Worm (Caenorhabditis elegans) whole organism, mixed stage, embryonic: ENCODE data around the gene Y50D7A.13.

Experiments used
- ceh-43 ChIP-seq: fragments of 200-800 bp; sonication (Bioruptor generic); optimal IDR thresholded peaks from 2 replicates; lab custom pipeline; 2018; ENCODE audit warnings: mild to moderate bottlenecking, missing genetic modification characterization, moderate library complexity, missing compliant biosample characterization
- ces-1 ChIP-seq: fragments of 150-350 bp; optimal IDR thresholded peaks from 2 replicates; lab custom pipeline; 2014; ENCODE audit warnings: missing biosample characterization, missing genetic modification reagents, missing genetic modification characterization
- nhr-12 ChIP-seq: fragments of 150-350 bp; optimal IDR thresholded peaks from 2 replicates; lab custom pipeline; 2014; ENCODE audit warnings: missing biosample characterization, missing genetic modification characterization
- snpc-4 ChIP-seq: fragments of 150-350 bp; optimal IDR thresholded peaks from 2 replicates; lab custom pipeline; 2014; ENCODE audit warnings: missing biosample characterization, missing genetic modification characterization
- sptf-1 ChIP-seq: sonication (generic microtip); optimal IDR thresholded peaks from 2 replicates; lab custom pipeline; 2017; ENCODE audit warnings: mild to moderate bottlenecking, missing genetic modification characterization, moderate library complexity, missing compliant biosample characterization

DNA sequence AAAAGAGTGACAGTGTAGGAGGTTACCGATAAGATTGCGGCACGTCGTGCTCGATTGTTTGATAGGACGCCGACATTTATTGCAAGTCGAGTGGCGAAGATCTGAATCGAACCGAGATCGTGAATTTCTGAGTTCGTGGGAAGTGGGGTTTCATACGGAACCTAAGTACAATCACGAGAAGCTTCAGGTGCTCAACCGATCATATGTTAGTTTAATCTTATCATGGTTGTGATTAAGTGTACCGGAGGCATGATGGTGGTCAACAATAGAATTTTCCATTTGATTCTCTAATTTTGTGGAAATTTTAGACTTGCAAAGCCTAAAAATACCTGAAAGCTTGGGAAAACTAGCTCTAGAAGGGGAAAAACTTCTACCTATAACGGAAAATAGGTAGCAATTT lies 4.0 kb upstream of the Y50D7A.13 start, which contains the start of gene ads-1:
- no peak for TF ChIP-seq snpc-4 (tag; lab: Kevin White, UChicago)
- no peak for TF ChIP-seq ces-1 (GFP tag; lab: Kevin White, UChicago)
- no peak for TF ChIP-seq nhr-12
- no peak for TF ChIP-seq ceh-43 (GFP tag; lab: Kevin White, UChicago)
- no peak for TF ChIP-seq sptf-1 (tag; lab: Kevin White, UChicago)
